Worm (Caenorhabditis elegans) whole organism, L4 larva: ENCODE results near the gene F47B8.4.

Experiments used
- R02D3.7 ChIP-seq: fragments of 150-350 bp; sonication (generic microtip); optimal IDR thresholded peaks from 3 replicates; lab custom pipeline; 2014; ENCODE audit warnings: missing biosample characterization, missing genetic modification characterization
- ama-1 ChIP-seq: fragments of 150-350 bp; optimal IDR thresholded peaks from 2 replicates; lab custom pipeline; 2014; ENCODE audit warnings: inconsistent platforms, mixed read lengths
- dpl-1 ChIP-seq: fragments of 150-350 bp; optimal IDR thresholded peaks from 2 replicates; lab custom pipeline; 2014; ENCODE audit warnings: missing biosample characterization, missing genetic modification reagents, missing genetic modification characterization
- lin-15B ChIP-seq: fragments of 150-350 bp; sonication (generic microtip); optimal IDR thresholded peaks from 3 replicates; lab custom pipeline; 2014; ENCODE audit warnings: missing biosample characterization, missing genetic modification characterization
- nhr-237 ChIP-seq: sonication (generic microtip); optimal IDR thresholded peaks from 2 replicates; lab custom pipeline; 2017; ENCODE audit warnings: missing biosample characterization, missing genetic modification characterization
- nhr-25 ChIP-seq: sonication (generic microtip); optimal IDR thresholded peaks from 2 replicates; lab custom pipeline; 2017; ENCODE audit warnings: missing genetic modification characterization, mild to moderate bottlenecking, missing compliant biosample characterization, antibody characterized with exemption, moderate library complexity, borderline replicate concordance; ENCODE audit not compliant: insufficient read depth
- nhr-77 ChIP-seq: fragments of 150-350 bp; optimal IDR thresholded peaks from 2 replicates; lab custom pipeline; 2014; ENCODE audit warnings: missing biosample characterization, missing genetic modification characterization
- ztf-7 ChIP-seq: fragments of 150-350 bp; optimal IDR thresholded peaks from 2 replicates; lab custom pipeline; 2014; ENCODE audit warnings: missing biosample characterization, missing genetic modification characterization

DNA sequence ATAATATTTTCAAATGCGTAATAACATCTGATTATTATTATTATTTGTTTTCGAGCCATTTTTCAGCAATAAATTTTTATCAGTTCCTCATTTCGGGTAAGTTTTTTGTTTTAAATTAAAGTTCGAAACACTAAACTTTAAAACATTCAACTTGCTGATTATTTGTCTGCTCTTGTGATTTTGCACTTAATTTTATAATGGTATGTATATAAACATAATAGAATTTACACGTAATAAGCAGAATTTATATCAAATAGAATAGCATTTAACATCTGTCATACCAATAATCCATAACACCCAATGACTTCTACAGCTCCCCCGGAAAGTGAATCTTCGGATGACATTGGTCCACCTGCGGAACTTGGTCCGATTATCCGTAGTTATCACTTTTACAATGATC is 8.6 kb upstream of the F47B8.4 start, which contains the start of gene srm-4:
- TF ChIP-seq ama-1 (lab: Kevin White, UChicago) (no peak), nhr-237 (no peak), ztf-7 (no peak), nhr-25 (tag; lab: Kevin White, UChicago) (no peak), dpl-1 (GFP tag; lab: Kevin White, UChicago) (no peak), R02D3.7 (tag; lab: Kevin White, UChicago) (no peak), nhr-77 (tag; lab: Kevin White, UChicago) (no peak), lin-15B (tag; lab: Kevin White, UChicago) (no peak)
